Worm (Caenorhabditis elegans): ENCODE measurements around the gene srlf-34.

Gene srlf-34

DNA sequence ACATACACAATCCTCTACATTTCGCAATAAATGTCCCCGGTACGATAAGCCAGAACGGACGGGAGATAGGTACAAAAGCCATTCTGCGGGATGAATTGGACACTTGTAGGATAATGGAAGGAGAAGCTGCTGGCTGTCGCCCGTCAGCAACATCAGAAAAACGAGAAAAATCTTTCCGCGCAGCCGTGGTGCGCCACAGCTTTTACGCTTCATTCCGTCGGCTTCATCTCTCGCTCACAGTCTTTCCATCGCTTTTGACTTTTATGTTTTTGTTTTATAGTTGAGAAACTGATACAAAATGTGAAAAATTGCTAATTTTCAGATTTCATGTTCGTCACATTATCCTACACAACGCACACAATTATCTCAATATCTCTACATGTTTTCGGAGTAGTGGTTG, 34.0 kb downstream of the srlf-34 start, which contains the start of gene C07E3.10:
C07E3.10 (plus strand) TSS at position 301 of the 400 bp plus-strand sequence.
- TF ChIP-seq ceh-34 (tag; optimal IDR thresholded peaks at IDR 0.05) (no peak), sox-2 (GFP tag; IDR thresholded peaks at IDR 0.05) (no peak), elt-4 (tag; optimal IDR thresholded peaks at IDR 0.05) (no peak), ceh-30 (tag; optimal IDR thresholded peaks at IDR 0.05) (no peak), hlh-30 (tag; optimal IDR thresholded peaks at IDR 0.05; ENCODE audit: insufficient read depth) (no peak), ahr-1 (tag; optimal IDR thresholded peaks at IDR 0.05) (no peak), ceh-45 (GFP tag; IDR thresholded peaks at IDR 0.05) (no peak), unc-3 (GFP tag; conservative IDR thresholded peaks at IDR 0.05) (no peak), unc-3 (tag; optimal IDR thresholded peaks at IDR 0.05) (no peak), F13H6.1 (tag; optimal IDR thresholded peaks at IDR 0.05) (no peak), pax-1 (tag; optimal IDR thresholded peaks at IDR 0.05) (no peak), unc-55 (GFP tag; optimal IDR thresholded peaks at IDR 0.05) (no peak), elt-2 (tag; optimal IDR thresholded peaks at IDR 0.05) (no peak)

DNA sequence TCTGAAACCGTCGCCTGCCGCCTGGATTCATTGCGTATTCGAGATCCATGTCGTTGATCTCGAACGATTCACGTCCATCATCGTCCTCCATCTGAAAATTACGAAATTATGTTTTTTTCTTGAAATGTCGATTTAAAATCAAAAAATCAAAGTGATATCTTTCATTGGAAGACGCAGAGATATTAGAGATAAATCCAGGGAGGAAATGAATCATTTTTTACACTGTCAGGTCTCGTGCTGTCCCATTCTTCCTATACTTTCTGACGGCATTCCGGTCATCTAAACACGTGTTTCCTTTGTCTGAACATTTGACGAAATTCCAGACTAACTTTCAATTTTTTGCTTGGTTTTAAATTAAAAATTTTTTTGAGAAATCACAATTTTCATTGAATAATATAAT, 37.8 kb downstream of the srlf-34 start, which contains the start of gene stip-1:
stip-1 (minus strand) TSS at position 98 of the 400 bp plus-strand sequence.
- TF ChIP-seq syd-9 (tag; optimal IDR thresholded peaks at IDR 0.05) (no peak), zip-5 (tag; optimal IDR thresholded peaks at IDR 0.05) (no peak), hlh-13 (GFP tag; optimal IDR thresholded peaks at IDR 0.05) (no peak), elt-2 (tag; optimal IDR thresholded peaks at IDR 0.05) (no peak), odd-2 (tag; optimal IDR thresholded peaks at IDR 0.05) (no peak)

DNA sequence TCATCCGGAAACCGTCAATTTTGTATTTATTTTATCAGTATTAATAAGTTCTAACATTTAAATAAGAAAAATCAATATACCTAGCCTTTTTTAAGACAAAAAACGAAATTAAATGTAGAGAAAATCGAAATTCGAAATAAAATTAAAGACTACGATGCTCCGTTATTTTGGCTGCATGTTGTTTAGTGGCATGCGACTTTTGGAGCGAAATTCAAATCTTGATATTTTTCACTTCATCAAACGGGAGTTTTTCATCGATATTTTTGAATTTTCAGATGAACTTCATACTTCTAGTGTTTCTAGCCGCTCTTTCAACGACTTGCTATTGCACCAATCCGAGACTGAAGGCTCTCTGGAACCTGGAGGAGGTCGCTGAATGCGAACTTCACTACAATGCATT, 38.4 kb downstream of the srlf-34 start, which contains the start of gene C07E3.9:
C07E3.9 (plus strand) TSS at position 270 of the 400 bp plus-strand sequence.
- TF ChIP-seq unc-42 (tag; optimal IDR thresholded peaks at IDR 0.05) (peak; percentile 66), hlh-15 (tag; optimal IDR thresholded peaks at IDR 0.05) (no peak), ceh-24 (tag; optimal IDR thresholded peaks at IDR 0.05) (no peak), unc-86 (tag; optimal IDR thresholded peaks at IDR 0.05) (no peak), tbx-7 (tag; optimal IDR thresholded peaks at IDR 0.05) (no peak), gmeb-2 (tag; optimal IDR thresholded peaks at IDR 0.05) (no peak)

DNA sequence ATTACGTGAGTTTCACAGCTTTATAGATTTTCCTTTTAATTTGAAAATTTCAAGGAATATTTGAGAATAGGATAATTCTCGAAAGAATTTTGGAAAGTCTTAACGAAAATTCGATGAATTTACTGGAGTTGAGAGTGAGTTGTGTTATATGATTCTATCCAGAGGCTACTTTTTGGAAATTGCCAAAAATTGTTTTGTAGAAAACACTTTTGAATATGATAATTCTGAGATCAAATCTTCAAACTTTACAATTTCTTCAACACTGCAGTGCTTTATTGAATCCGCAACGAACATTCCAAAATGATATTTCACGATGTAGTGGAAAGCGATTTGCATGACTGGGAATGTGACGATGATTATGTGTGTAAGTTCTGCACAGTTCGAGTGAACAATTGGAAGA, 39.9 kb downstream of the srlf-34 start, which contains the start of gene C07E3.8:
C07E3.8 (plus strand) TSS at position 301 of the 400 bp plus-strand sequence.
- TF ChIP-seq C38D4.7 (GFP tag; optimal IDR thresholded peaks at IDR 0.05) (no peak), F13H6.1 (tag; optimal IDR thresholded peaks at IDR 0.05) (no peak), eyg-1 (tag; optimal IDR thresholded peaks at IDR 0.05) (no peak), dmd-4 (tag; optimal IDR thresholded peaks at IDR 0.05; ENCODE audit: borderline replicate concordance) (no peak), fax-1 (tag; optimal IDR thresholded peaks at IDR 0.05) (no peak), ceh-18 (tag; optimal IDR thresholded peaks at IDR 0.05) (no peak), lin-11 (tag; optimal IDR thresholded peaks at IDR 0.05) (no peak)

DNA sequence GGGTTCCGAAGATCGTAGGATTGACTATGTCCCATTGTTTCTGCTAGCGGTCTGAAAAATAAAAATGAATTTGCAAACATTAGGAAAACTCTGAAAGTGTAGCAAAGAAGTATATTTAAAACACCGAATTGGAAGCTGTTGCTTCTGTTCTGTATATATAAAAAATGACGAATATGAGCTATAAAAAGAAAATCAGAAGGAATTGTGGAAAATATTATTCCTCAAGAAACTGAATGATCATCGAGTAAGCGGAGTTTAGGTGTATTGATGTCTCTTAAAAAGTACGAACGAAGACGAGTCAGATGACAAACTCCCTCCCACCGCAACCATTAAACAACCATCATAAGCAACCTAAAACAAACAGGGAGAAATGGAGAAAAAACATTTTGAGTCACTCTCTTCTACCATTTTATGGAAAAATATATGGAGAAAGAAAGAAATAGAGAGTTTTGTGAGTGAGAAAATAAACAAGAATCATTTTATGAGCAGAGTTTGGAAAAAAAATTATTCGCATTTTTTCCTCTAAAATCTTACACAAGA, 45.4 kb downstream of the srlf-34 start, which contains the start of gene C07E3.3:
C07E3.3 (minus strand) TSS at position 51 of the 540 bp plus-strand sequence.
- TF ChIP-seq ceh-34 (tag; optimal IDR thresholded peaks at IDR 0.05) (no peak), tbx-7 (tag; optimal IDR thresholded peaks at IDR 0.05) (no peak), ceh-2 (tag; optimal IDR thresholded peaks at IDR 0.05) (no peak), eyg-1 (tag; optimal IDR thresholded peaks at IDR 0.05) (no peak), dve-1 (tag; optimal IDR thresholded peaks at IDR 0.05) (no peak), T23F11.4 (GFP tag; optimal IDR thresholded peaks at IDR 0.05) (no peak), elt-4 (tag; optimal IDR thresholded peaks at IDR 0.05) (no peak), hlh-6 (tag; optimal IDR thresholded peaks at IDR 0.05) (no peak), ceh-31 (tag; optimal IDR thresholded peaks at IDR 0.05) (no peak), ttx-3 (tag; optimal IDR thresholded peaks at IDR 0.05) (no peak), dmd-4 (tag; optimal IDR thresholded peaks at IDR 0.05; ENCODE audit: borderline replicate concordance) (no peak), pha-4 (tag; optimal IDR thresholded peaks at IDR 0.05) (no peak), ref-2 (tag; optimal IDR thresholded peaks at IDR 0.05) (no peak), pros-1 (tag; optimal IDR thresholded peaks at IDR 0.05) (no peak), pha-2 (tag; optimal IDR thresholded peaks at IDR 0.05) (no peak)

All from whole organism, late embryonic.